Fruit fly (Drosophila melanogaster): ENCODE data around the gene CG43675.
A peak's percentile ranks its signal among the peaks of the same experiment; 100 is the strongest.

DNA sequence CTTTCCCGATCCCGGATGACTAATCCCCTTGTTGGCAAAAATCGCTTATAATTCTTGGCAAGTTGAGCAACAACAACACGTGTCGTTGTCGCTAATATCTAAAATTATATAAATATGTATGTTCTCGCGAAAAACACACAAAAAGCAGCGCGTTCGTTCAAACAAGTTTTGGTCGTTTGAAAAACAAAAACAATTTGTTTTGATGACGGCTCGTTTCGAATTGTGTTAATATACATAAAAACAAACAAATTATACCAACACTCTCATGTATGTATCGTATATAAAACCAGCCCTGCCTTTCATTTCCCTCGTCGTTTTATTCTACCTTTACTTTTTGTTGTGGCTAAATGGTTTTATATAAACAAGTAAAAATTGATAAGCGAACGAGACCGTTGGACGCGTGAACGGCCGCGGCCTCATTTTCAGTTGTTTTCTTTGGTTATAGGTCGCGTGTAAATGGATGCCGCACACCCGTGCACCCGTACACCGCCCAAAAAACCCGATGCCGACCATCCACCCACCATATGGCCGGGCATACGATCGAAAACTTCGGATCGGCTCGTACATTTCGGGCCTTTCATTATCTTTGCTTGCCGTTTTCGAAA, 11.0 kb upstream of the CG43675 start:
- TF ChIP-seq CG7101 (tag; optimal IDR thresholded peaks at IDR 0.05) (no peak), Hr96 (GFP tag; optimal IDR thresholded peaks at IDR 0.05) (no peak), CG12768 (GFP tag; optimal IDR thresholded peaks at IDR 0.05) (no peak), bab1 (GFP tag; optimal IDR thresholded peaks at IDR 0.05) (no peak), kay (GFP tag; ENCODE audit: borderline replicate concordance) (peak; percentile 41), CG7045 (GFP tag; optimal IDR thresholded peaks at IDR 0.05) (no peak), pad (GFP tag; optimal IDR thresholded peaks at IDR 0.05) (no peak), toe (GFP tag; optimal IDR thresholded peaks at IDR 0.05) (no peak), cnc (optimal IDR thresholded peaks at IDR 0.05) (no peak), Clk (GFP tag; optimal IDR thresholded peaks at IDR 0.05) (no peak), Crg-1 (GFP tag; optimal IDR thresholded peaks at IDR 0.05) (no peak), tj (GFP tag; optimal IDR thresholded peaks at IDR 0.05) (peak; percentile 14), CG5204 (GFP tag; optimal IDR thresholded peaks at IDR 0.05) (no peak)

Data from whole organism, adult.